Worm (Caenorhabditis elegans): ENCODE results near the gene tsp-17.

tsp-17 gene

DNA sequence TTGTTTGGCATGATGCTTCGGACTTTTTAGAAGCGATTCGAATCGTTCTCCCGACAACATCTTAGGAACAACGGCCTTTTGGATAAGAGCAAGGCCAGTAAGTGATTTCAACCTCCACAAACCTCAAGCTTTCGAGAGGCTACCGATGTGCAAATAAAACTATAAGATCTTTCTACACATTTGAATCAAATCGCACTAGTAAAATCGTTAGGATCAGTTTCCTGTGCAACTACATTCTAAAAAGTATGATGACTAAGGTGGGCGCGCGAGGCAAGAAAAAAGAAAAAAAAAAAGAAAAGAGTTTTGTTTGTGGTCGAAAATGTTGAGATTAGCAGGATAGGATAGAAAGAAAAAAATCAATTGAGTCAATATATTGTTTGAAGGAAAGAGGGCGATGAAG lies 36.2 kb upstream of the tsp-17 start, which contains the start of gene tmem-24:
Gene tmem-24 (minus strand): TSS at position 101 of the 400 bp plus-strand sequence.
- TF ChIP-seq egl-27 (tag; optimal IDR thresholded peaks at IDR 0.05) (no peak), unc-62 (GFP tag; optimal IDR thresholded peaks at IDR 0.05 in 1 of 2) (peak in 1 of 2 experiments; percentile 11), unc-62 (tag; optimal IDR thresholded peaks at IDR 0.05) (no peak)

ce11 chrX:3645924-3646323 lies 35.0 kb upstream of the tsp-17 start:
- TF ChIP-seq hlh-11 (tag; optimal IDR thresholded peaks at IDR 0.05) (peak; percentile 19), daf-16 (GFP tag; optimal IDR thresholded peaks at IDR 0.05) (peak in 1 of 2 experiments; percentile 69), daf-16 (tag; optimal IDR thresholded peaks at IDR 0.05) (no peak), unc-130 (GFP tag; optimal IDR thresholded peaks at IDR 0.05) (no peak), gei-8 (GFP tag; optimal IDR thresholded peaks at IDR 0.05) (no peak), tra-1 (GFP tag; IDR thresholded peaks at IDR 0.05) (no peak)

DNA sequence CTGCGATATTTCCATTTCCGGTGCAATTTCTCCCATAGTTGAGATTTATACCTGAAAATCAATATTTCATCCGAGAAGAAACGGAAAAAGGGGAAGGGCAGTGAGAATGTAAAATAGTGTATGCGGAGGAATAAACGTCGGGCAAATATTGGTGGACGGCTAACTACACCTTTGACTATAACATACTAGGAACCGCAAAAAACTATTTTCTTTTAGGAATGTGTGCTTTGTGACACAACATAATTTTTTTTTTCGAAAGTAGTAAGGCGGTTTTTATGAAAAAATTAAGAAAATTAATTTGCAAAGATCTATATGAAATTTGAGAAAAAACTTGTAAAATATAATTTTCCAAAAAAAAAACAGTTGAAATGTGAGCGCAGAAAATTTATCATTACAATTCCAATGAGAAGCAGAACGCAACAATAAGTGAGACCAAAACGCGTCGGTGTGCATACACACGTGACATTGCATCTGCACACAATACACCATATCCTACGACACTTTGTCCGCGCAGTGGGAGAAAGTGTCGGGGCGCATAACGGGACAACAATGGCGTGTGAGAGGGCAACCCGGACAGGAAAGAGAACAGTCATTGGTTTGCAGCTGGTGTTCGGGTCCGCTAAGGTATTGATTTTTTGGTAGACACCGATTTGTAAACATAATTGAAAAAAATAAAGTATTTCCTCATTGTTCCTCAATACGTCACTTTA lies 30.7 kb upstream of the tsp-17 start, which contains the start of the genes sax-1 and R11G1.2:
Gene sax-1 (minus strand): TSS at position 51 of the 710 bp plus-strand sequence.
Gene R11G1.2 (plus strand): TSS at position 515 of the 710 bp plus-strand sequence.
- TF ChIP-seq mep-1 (tag; optimal IDR thresholded peaks at IDR 0.05) (peak; percentile 77), lin-38 (GFP tag; IDR thresholded peaks at IDR 0.05) (no peak), Y105C5A.15 (GFP tag; IDR thresholded peaks at IDR 0.05) (no peak), nhr-42 (GFP tag; IDR thresholded peaks at IDR 0.05) (no peak), ceh-62 (tag; optimal IDR thresholded peaks at IDR 0.05) (no peak), ceh-82 (tag; optimal IDR thresholded peaks at IDR 0.05) (no peak), ztf-7 (tag; optimal IDR thresholded peaks at IDR 0.05) (peak; percentile 56), Y5F2A.4 (GFP tag; optimal IDR thresholded peaks at IDR 0.05) (no peak), nhr-48 (tag; optimal IDR thresholded peaks at IDR 0.05) (peak; percentile 29), ceh-44 (GFP tag; IDR thresholded peaks at IDR 0.05) (no peak), F37D6.2 (tag; optimal IDR thresholded peaks at IDR 0.05) (no peak), zfp-3 (GFP tag; conservative IDR thresholded peaks at IDR 0.05) (no peak), lir-3 (tag; optimal IDR thresholded peaks at IDR 0.05) (no peak), daf-12 (tag; optimal IDR thresholded peaks at IDR 0.05) (no peak), unc-62 (GFP tag; optimal IDR thresholded peaks at IDR 0.05 in 1 of 2) (peak in 1 of 2 experiments; percentile 35), unc-62 (tag; optimal IDR thresholded peaks at IDR 0.05) (no peak), hif-1 (tag; optimal IDR thresholded peaks at IDR 0.05) (no peak), sdz-12 (GFP tag; optimal IDR thresholded peaks at IDR 0.05) (no peak), F44E2.7 (GFP tag; IDR thresholded peaks at IDR 0.05) (no peak), F49E8.2 (tag; optimal IDR thresholded peaks at IDR 0.05; ENCODE audit: borderline replicate concordance) (no peak), lin-13 (GFP tag; optimal IDR thresholded peaks at IDR 0.05) (no peak), attf-4 (tag; optimal IDR thresholded peaks at IDR 0.05) (no peak), lin-39 (tag; optimal IDR thresholded peaks at IDR 0.05) (no peak), ctbp-1 (GFP tag; IDR thresholded peaks at IDR 0.05) (no peak), hmg-1.1 (GFP tag; IDR thresholded peaks at IDR 0.05) (peak; percentile 68), nhr-41 (GFP tag; IDR thresholded peaks at IDR 0.05) (no peak), lin-15B (tag; optimal IDR thresholded peaks at IDR 0.05) (no peak), nhr-237 (tag; optimal IDR thresholded peaks at IDR 0.05) (no peak), F26F4.8 (GFP tag; conservative IDR thresholded peaks at IDR 0.05) (no peak), tra-1 (GFP tag; IDR thresholded peaks at IDR 0.05) (no peak), arid-1 (GFP tag; conservative IDR thresholded peaks at IDR 0.05) (no peak), pha-4 (GFP tag; IDR thresholded peaks at IDR 0.05) (no peak), pha-4 (tag; optimal IDR thresholded peaks at IDR 0.05) (no peak), egl-27 (tag; optimal IDR thresholded peaks at IDR 0.05) (no peak), saeg-2 (GFP tag; IDR thresholded peaks at IDR 0.05) (no peak), dmd-9 (GFP tag; IDR thresholded peaks at IDR 0.05) (no peak), Y48G9A.11 (GFP tag; IDR thresholded peaks at IDR 0.05) (no peak), rbr-2 (tag; optimal IDR thresholded peaks at IDR 0.05) (peak; percentile 64), Y75B8A.6 (GFP tag; IDR thresholded peaks at IDR 0.05) (no peak), nhr-25 (tag; optimal IDR thresholded peaks at IDR 0.05; ENCODE audit: borderline replicate concordance, insufficient read depth) (peak; percentile 25), nhr-6 (tag; optimal IDR thresholded peaks at IDR 0.05) (peak; percentile 34), D1046.2 (GFP tag; IDR thresholded peaks at IDR 0.05) (no peak)
